Worm (Caenorhabditis elegans) whole organism, L4 larva: ENCODE results near the gene F22F7.4.
A peak's percentile ranks its signal among the peaks of the same experiment; 100 is the strongest.

Source experiments
- F26F4.8 ChIP-seq: fragments of 200-800 bp; sonication (Bioruptor generic); conservative IDR thresholded peaks from 2 replicates; pipeline ENCODE4 v1.3.6; 2022; ENCODE audit warnings: missing genetic modification characterization, missing compliant biosample characterization
- F37D6.2 ChIP-seq: sonication (generic microtip); optimal IDR thresholded peaks from 2 replicates; lab custom pipeline; 2016; ENCODE audit warnings: mild to moderate bottlenecking, missing genetic modification characterization, missing compliant biosample characterization
- F49E8.2 ChIP-seq: sonication (generic microtip); optimal IDR thresholded peaks from 2 replicates; lab custom pipeline; 2016; ENCODE audit warnings: missing compliant biosample characterization, mild to moderate bottlenecking, missing genetic modification characterization, borderline replicate concordance
- T26A8.4 ChIP-seq: fragments of 200-800 bp; sonication (Bioruptor generic); IDR thresholded peaks from 2 replicates; pipeline ENCODE4 v1.3.6; 2022; ENCODE audit warnings: missing genetic modification characterization, missing compliant biosample characterization
- Y48G9A.11 ChIP-seq: fragments of 200-800 bp; sonication (Bioruptor generic); IDR thresholded peaks from 2 replicates; pipeline ENCODE4 v1.3.6; 2022; ENCODE audit warnings: missing genetic modification reagents, missing genetic modification characterization, missing compliant biosample characterization
- Y5F2A.4 ChIP-seq: fragments of 200-800 bp; sonication (Bioruptor generic); optimal IDR thresholded peaks from 2 replicates; lab custom pipeline; 2018; ENCODE audit warnings: mild to moderate bottlenecking, missing genetic modification characterization, missing compliant biosample characterization
- ZK546.5 ChIP-seq, 2 experiments: sonication (generic microtip); optimal IDR thresholded peaks; 2 replicates each; lab custom pipeline; 2017; ENCODE audit warnings: missing biosample characterization in 2 of 2, missing genetic modification characterization in 2 of 2
- aha-1 ChIP-seq: fragments of 150-350 bp; peaks from one replicate; lab custom pipeline; 2014; ENCODE audit warnings: missing biosample characterization, missing genetic modification characterization
- aly-2 ChIP-seq: sonication (generic microtip); optimal IDR thresholded peaks from 2 replicates; lab custom pipeline; 2018; ENCODE audit warnings: missing biosample characterization, missing genetic modification characterization
- arid-1 ChIP-seq: fragments of 200-800 bp; sonication (Bioruptor generic); conservative IDR thresholded peaks from 2 replicates; pipeline ENCODE4 v1.3.6; 2022; ENCODE audit warnings: missing genetic modification reagents, missing genetic modification characterization, missing compliant biosample characterization
- ceh-32 ChIP-seq: sonication (generic microtip); optimal IDR thresholded peaks from 2 replicates; lab custom pipeline; 2016; ENCODE audit warnings: mild to moderate bottlenecking, missing genetic modification characterization, missing compliant biosample characterization; ENCODE audit not compliant: poor library complexity
- ceh-44 ChIP-seq: fragments of 200-800 bp; sonication (Bioruptor generic); IDR thresholded peaks from 2 replicates; pipeline ENCODE4 v1.3.6; 2022; ENCODE audit warnings: missing genetic modification reagents, missing genetic modification characterization, missing compliant biosample characterization
- ceh-82 ChIP-seq: sonication (generic microtip); optimal IDR thresholded peaks from 2 replicates; lab custom pipeline; 2017; ENCODE audit warnings: missing biosample characterization, missing genetic modification characterization
- ces-1 ChIP-seq: fragments of 150-350 bp; sonication (generic microtip); optimal IDR thresholded peaks from 4 replicates; lab custom pipeline; 2014; ENCODE audit warnings: missing biosample characterization, missing genetic modification reagents, missing genetic modification characterization
- cey-2 ChIP-seq: sonication (generic microtip); optimal IDR thresholded peaks from 3 replicates; lab custom pipeline; 2017; ENCODE audit warnings: missing genetic modification characterization, mild to moderate bottlenecking, missing compliant biosample characterization, antibody characterized with exemption, borderline replicate concordance; ENCODE audit not compliant: insufficient read depth
- daf-12 ChIP-seq: fragments of 150-350 bp; optimal IDR thresholded peaks from 2 replicates; lab custom pipeline; 2014; ENCODE audit warnings: missing biosample characterization, missing genetic modification reagents, missing genetic modification characterization
- daf-19 ChIP-seq: fragments of 200-800 bp; sonication (Bioruptor generic); conservative IDR thresholded peaks from 2 replicates; pipeline ENCODE4 v1.3.6; 2022; ENCODE audit warnings: missing genetic modification characterization, missing compliant biosample characterization
- daf-8 ChIP-seq: fragments of 200-800 bp; sonication (Bioruptor generic); IDR thresholded peaks from 2 replicates; pipeline ENCODE4 v1.3.6; 2022; ENCODE audit warnings: missing genetic modification characterization, missing compliant biosample characterization
- dmd-9 ChIP-seq: fragments of 200-800 bp; sonication (Bioruptor generic); IDR thresholded peaks from 2 replicates; pipeline ENCODE4 v1.3.6; 2022; ENCODE audit warnings: missing genetic modification reagents, missing genetic modification characterization, missing compliant biosample characterization
- egl-43 ChIP-seq: fragments of 200-800 bp; sonication (Bioruptor generic); IDR thresholded peaks from 2 replicates; pipeline ENCODE4 v1.3.6; 2022; ENCODE audit warnings: missing genetic modification reagents, missing genetic modification characterization, missing compliant biosample characterization
- hif-1 ChIP-seq, 2 experiments: sonication (generic microtip); optimal IDR thresholded peaks; 2 replicates each; lab custom pipeline; 2016 to 2017; ENCODE audit warnings: missing compliant biosample characterization in 2 of 2, missing genetic modification characterization in 2 of 2, missing genetic modification reagents in 2 of 2, missing genotype in 2 of 2, mild to moderate bottlenecking in 1 of 2
- jun-1 ChIP-seq: fragments of 150-350 bp; optimal IDR thresholded peaks from 2 replicates; lab custom pipeline; 2014; ENCODE audit warnings: missing biosample characterization, missing genetic modification reagents, missing genetic modification characterization
- lin-1 ChIP-seq: fragments of 200-800 bp; sonication (Bioruptor generic); IDR thresholded peaks from 2 replicates; pipeline ENCODE4 v1.3.6; 2022; ENCODE audit warnings: missing genetic modification reagents, missing genetic modification characterization, missing compliant biosample characterization
- lin-15B ChIP-seq: fragments of 150-350 bp; sonication (generic microtip); optimal IDR thresholded peaks from 3 replicates; lab custom pipeline; 2014; ENCODE audit warnings: missing biosample characterization, missing genetic modification characterization
- lin-39 ChIP-seq: fragments of 150-350 bp; optimal IDR thresholded peaks from 2 replicates; lab custom pipeline; 2014; ENCODE audit warnings: missing biosample characterization, missing genetic modification reagents, missing genetic modification characterization
- lir-3 ChIP-seq: sonication (generic microtip); optimal IDR thresholded peaks from 2 replicates; lab custom pipeline; 2016; ENCODE audit warnings: mild to moderate bottlenecking, missing genetic modification characterization, missing compliant biosample characterization
- madf-5 ChIP-seq, 2 experiments: fragments of 200-800 bp; sonication (Bioruptor generic); IDR thresholded peaks; 2 replicates each; pipeline ENCODE4 v1.3.6; 2022; ENCODE audit warnings: missing compliant biosample characterization in 2 of 2, missing genetic modification characterization in 2 of 2
- mdl-1 ChIP-seq, 2 experiments: fragments of 150-350 bp in 1 of 2; sonication (generic microtip) in 1 of 2; optimal IDR thresholded peaks; 2 replicates each; lab custom pipeline; 2014 to 2017; ENCODE audit warnings: missing biosample characterization in 2 of 2, missing genetic modification characterization in 2 of 2
- mes-2 ChIP-seq: sonication (generic microtip); optimal IDR thresholded peaks from 2 replicates; lab custom pipeline; 2016; ENCODE audit warnings: missing genotype, mild to moderate bottlenecking, missing genetic modification characterization, missing compliant biosample characterization; ENCODE audit not compliant: poor library complexity, severe bottlenecking
- nhr-102 ChIP-seq: sonication (generic microtip); optimal IDR thresholded peaks from 2 replicates; lab custom pipeline; 2016; ENCODE audit warnings: mild to moderate bottlenecking, missing genetic modification characterization, moderate library complexity, missing compliant biosample characterization
- nhr-11 ChIP-seq: fragments of 150-350 bp; optimal IDR thresholded peaks from 2 replicates; lab custom pipeline; 2014; ENCODE audit warnings: missing biosample characterization, missing genetic modification characterization
- nhr-25 ChIP-seq: sonication (generic microtip); optimal IDR thresholded peaks from 2 replicates; lab custom pipeline; 2017; ENCODE audit warnings: missing genetic modification characterization, mild to moderate bottlenecking, missing compliant biosample characterization, antibody characterized with exemption, moderate library complexity, borderline replicate concordance; ENCODE audit not compliant: insufficient read depth
- nhr-28 ChIP-seq: fragments of 150-350 bp; optimal IDR thresholded peaks from 2 replicates; lab custom pipeline; 2014; ENCODE audit warnings: missing biosample characterization, missing genetic modification characterization
- nhr-41 ChIP-seq: fragments of 200-800 bp; sonication (Bioruptor generic); IDR thresholded peaks from 2 replicates; pipeline ENCODE4 v1.3.6; 2022; ENCODE audit warnings: missing genetic modification reagents, missing genetic modification characterization, missing compliant biosample characterization
- nhr-6 ChIP-seq: fragments of 150-350 bp; optimal IDR thresholded peaks from 2 replicates; lab custom pipeline; 2014; ENCODE audit warnings: missing biosample characterization, missing genetic modification characterization
- set-16 ChIP-seq: fragments of 200-800 bp; sonication (Bioruptor generic); IDR thresholded peaks from 2 replicates; pipeline ENCODE4 v1.3.6; 2022; ENCODE audit warnings: missing genetic modification reagents, missing genetic modification characterization, missing compliant biosample characterization
- skn-1 ChIP-seq: fragments of 150-350 bp; optimal IDR thresholded peaks from 2 replicates; lab custom pipeline; 2014; ENCODE audit warnings: missing biosample characterization, missing genetic modification characterization
- snpc-4 ChIP-seq: fragments of 150-350 bp; optimal IDR thresholded peaks from 2 replicates; lab custom pipeline; 2014; ENCODE audit warnings: missing biosample characterization, missing genetic modification characterization
- tra-1 ChIP-seq: fragments of 200-800 bp; sonication (Bioruptor generic); IDR thresholded peaks from 2 replicates; pipeline ENCODE4 v1.3.6; 2022; ENCODE audit warnings: missing genetic modification reagents, missing genetic modification characterization, missing compliant biosample characterization
- zip-11 ChIP-seq: fragments of 200-800 bp; sonication (Bioruptor generic); IDR thresholded peaks from 2 replicates; pipeline ENCODE4 v1.3.6; 2022; ENCODE audit warnings: missing genetic modification characterization, missing compliant biosample characterization
- ztf-11 ChIP-seq: fragments of 150-350 bp; optimal IDR thresholded peaks from 2 replicates; lab custom pipeline; 2014; ENCODE audit warnings: missing biosample characterization, missing genetic modification characterization

Gene F22F7.4

DNA sequence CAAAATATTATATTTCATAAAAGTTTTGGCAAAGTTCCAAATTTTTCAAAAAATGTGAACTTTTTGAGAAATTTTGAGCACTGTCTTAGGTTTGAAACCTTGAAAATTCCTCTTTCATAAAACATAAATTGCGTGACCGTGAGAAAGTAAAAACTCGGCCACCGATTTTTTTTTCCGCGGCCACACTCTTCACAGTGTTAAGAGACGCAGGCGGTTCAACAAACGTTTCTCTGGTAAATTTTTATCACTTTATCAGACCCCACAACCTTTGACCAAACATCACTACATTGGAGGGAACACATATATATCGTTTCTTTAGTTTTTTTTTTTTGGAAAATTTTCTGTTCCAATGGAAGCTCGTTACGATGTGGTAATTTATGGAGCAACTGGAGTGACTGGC lies 16.6 kb upstream of the F22F7.4 start, which contains the start of gene F22F7.2 (continued):
- TF ChIP-seq nhr-28 (tag; lab: Kevin White, UChicago) (peak; percentile 39), ceh-44 (GFP tag; lab: Robert Waterston, UW) (no peak), snpc-4 (tag; lab: Kevin White, UChicago) (no peak), lir-3 (tag; lab: Kevin White, UChicago) (no peak), tra-1 (peak; percentile 53; the same call in 1 of the 2 replicates), nhr-25 (tag; lab: Kevin White, UChicago) (no peak), nhr-11 (no peak), mes-2 (tag; lab: Kevin White, UChicago) (peak; percentile 63)

DNA sequence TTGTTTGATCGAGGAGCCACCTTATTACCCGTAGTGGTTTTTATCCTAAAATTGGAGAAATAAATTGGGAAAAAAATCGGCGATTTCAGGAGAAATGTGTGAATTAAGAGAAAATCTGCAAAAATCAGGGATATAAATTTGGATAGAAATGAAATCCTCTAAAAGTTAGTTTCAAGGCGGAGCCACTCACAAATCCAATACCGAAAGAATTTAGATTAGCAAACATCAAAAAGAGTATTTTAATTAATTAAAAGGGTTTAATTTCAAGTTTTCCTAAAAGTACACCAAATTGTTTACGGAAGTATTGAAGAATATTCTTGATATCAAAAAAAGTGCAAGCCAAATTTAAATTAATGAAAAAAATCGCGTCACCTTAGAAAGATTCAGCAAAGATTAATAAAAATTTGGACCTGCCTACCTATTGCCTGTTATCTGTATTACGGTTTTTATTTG lies 16.1 kb upstream of the F22F7.4 start, which contains the start of gene F22F7.8:
Gene F22F7.8 (minus strand): TSS at position 51 of the 453 bp plus-strand sequence.
- no peak for TF ChIP-seq lin-15B (tag; lab: Kevin White, UChicago)
- TF ChIP-seq aha-1 (tag; lab: Kevin White, UChicago) = peak; percentile 91
- TF ChIP-seq ceh-32 = no peak
- TF ChIP-seq ZK546.5 (tag; optimal IDR thresholded peaks at IDR 0.05; lab: Kevin White, UChicago) = no peak
- TF ChIP-seq F37D6.2 (tag; lab: Kevin White, UChicago) = no peak
- TF ChIP-seq nhr-102 (tag; lab: Kevin White, UChicago) = no peak
- TF ChIP-seq daf-12 (tag; lab: Kevin White, UChicago) = no peak

DNA sequence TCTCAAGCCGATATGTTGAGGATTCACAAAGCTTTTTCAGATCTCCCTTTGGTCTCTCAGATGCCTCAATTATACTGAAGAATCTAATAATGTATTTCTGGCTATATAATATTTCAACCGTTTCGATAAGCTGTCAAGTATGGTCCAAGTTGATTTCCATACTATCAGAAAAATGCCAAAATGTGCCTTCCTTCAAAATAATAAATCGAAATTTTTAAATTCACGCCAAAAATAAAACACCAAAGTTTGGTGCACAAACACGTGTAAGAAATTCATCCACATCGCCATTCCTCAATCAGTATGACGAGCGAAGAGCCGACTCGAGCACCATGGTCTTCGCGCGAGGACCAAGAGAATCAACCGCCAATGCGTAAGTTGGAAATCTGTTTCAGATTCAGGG lies 13.7 kb upstream of the F22F7.4 start, which contains the start of gene F22F7.11:
Gene F22F7.11 (plus strand): TSS at position 301 of the 400 bp plus-strand sequence.
- no peak for TF ChIP-seq F49E8.2
- no peak for TF ChIP-seq F26F4.8 (GFP tag; lab: Robert Waterston, UW)
- TF ChIP-seq ces-1 (GFP tag; lab: Kevin White, UChicago) = no peak
- no peak for TF ChIP-seq nhr-25 (tag; lab: Kevin White, UChicago)
- no peak for TF ChIP-seq lin-15B (tag; lab: Kevin White, UChicago)
- no peak for TF ChIP-seq skn-1 (tag; lab: Kevin White, UChicago)
- TF ChIP-seq madf-5 (GFP tag; IDR thresholded peaks at IDR 0.05; lab: Robert Waterston, UW) = no peak
- no peak for TF ChIP-seq ztf-11 (tag; lab: Kevin White, UChicago)
- no peak for TF ChIP-seq lin-1 (GFP tag; lab: Robert Waterston, UW)
- no peak for TF ChIP-seq nhr-6
- no peak for TF ChIP-seq ceh-82
- TF ChIP-seq daf-8 (GFP tag; lab: Robert Waterston, UW) = no peak
- no peak for TF ChIP-seq set-16 (GFP tag; lab: Robert Waterston, UW)
- no peak for TF ChIP-seq nhr-102 (tag; lab: Kevin White, UChicago)
- TF ChIP-seq cey-2 (tag; lab: Kevin White, UChicago) = no peak
- TF ChIP-seq F37D6.2 (tag; lab: Kevin White, UChicago) = no peak

DNA sequence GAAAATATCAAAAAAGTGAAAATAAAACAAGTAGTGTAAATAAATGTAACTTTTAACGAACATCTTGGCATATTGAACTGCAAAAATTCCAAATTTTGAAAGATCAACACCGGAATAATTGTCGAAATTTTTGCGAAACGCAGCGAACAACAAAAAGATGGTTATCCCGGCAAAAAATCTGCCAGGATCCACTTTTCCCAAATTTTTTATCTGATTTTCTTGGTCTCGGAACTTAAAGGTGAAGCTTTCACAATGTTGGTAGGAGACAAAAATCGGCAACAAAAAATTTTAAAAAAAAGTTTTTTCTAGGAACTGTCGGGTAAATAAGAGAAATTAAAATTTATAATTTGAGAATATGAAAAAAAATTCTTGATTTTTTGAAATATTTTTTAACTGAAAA lies 12.7 kb upstream of the F22F7.4 start, which contains the start of gene bgnt-1.2:
Gene bgnt-1.2 (minus strand): TSS at position 101 of the 400 bp plus-strand sequence.
- TF ChIP-seq T26A8.4 = no peak
- TF ChIP-seq lir-3 (tag; lab: Kevin White, UChicago) = no peak
- TF ChIP-seq F26F4.8 (GFP tag; lab: Robert Waterston, UW) = no peak
- TF ChIP-seq Y48G9A.11 = no peak
- no peak for TF ChIP-seq arid-1 (GFP tag; lab: Robert Waterston, UW)
- no peak for TF ChIP-seq jun-1
- no peak for TF ChIP-seq nhr-41 (GFP tag; lab: Robert Waterston, UW)
- TF ChIP-seq ceh-82 = no peak
- no peak for TF ChIP-seq F37D6.2 (tag; lab: Kevin White, UChicago)
- TF ChIP-seq Y5F2A.4 (GFP tag; lab: Kevin White, UChicago) = no peak
- no peak for TF ChIP-seq mdl-1 (tag; optimal IDR thresholded peaks at IDR 0.05; lab: Kevin White, UChicago)
- no peak for TF ChIP-seq dmd-9
- no peak for TF ChIP-seq ceh-32
- no peak for TF ChIP-seq aly-2 (tag; lab: Kevin White, UChicago)
- TF ChIP-seq daf-19 (GFP tag; lab: Robert Waterston, UW) = no peak
- no peak for TF ChIP-seq zip-11 (GFP tag; lab: Robert Waterston, UW)
- TF ChIP-seq hif-1 (tag; optimal IDR thresholded peaks at IDR 0.05; lab: Kevin White, UChicago) = no peak
- no peak for TF ChIP-seq lin-39 (tag; lab: Kevin White, UChicago)
- no peak for TF ChIP-seq egl-43
- TF ChIP-seq, all 104 proteins: peak for 0
